Worm (Caenorhabditis elegans) whole organism, midembryonic: ENCODE data around the gene nhr-108.

Experiments
- cog-1 ChIP-seq: sonication (generic microtip); optimal IDR thresholded peaks from 2 replicates; lab custom pipeline; 2016; ENCODE audit warnings: missing genetic modification characterization, missing compliant biosample characterization
- flt-1 ChIP-seq: fragments of 200-800 bp; sonication (Bioruptor generic); IDR thresholded peaks from 2 replicates; pipeline ENCODE4 v1.3.6; 2022; ENCODE audit warnings: missing genetic modification characterization, missing compliant biosample characterization
- med-1 ChIP-seq: sonication (generic microtip); optimal IDR thresholded peaks from 2 replicates; lab custom pipeline; 2017; ENCODE audit warnings: missing genetic modification characterization, mild to moderate bottlenecking, missing compliant biosample characterization, antibody characterized with exemption, missing genetic modification reagents; ENCODE audit not compliant: insufficient read depth
- ref-1 ChIP-seq: fragments of 200-800 bp; sonication (Bioruptor generic); conservative IDR thresholded peaks from 2 replicates; pipeline ENCODE4 v1.3.6; 2022; ENCODE audit warnings: missing genetic modification reagents, missing genetic modification characterization, missing compliant biosample characterization
- tab-1 ChIP-seq: fragments of 200-800 bp; sonication (Bioruptor generic); IDR thresholded peaks from 2 replicates; pipeline ENCODE4 v1.3.6; 2022; ENCODE audit warnings: missing genetic modification characterization, missing compliant biosample characterization
- ztf-23 ChIP-seq: fragments of 200-800 bp; sonication (Bioruptor generic); IDR thresholded peaks from 2 replicates; pipeline ENCODE4 v1.3.6; 2022; ENCODE audit warnings: missing genetic modification reagents, missing genetic modification characterization, missing compliant biosample characterization

DNA sequence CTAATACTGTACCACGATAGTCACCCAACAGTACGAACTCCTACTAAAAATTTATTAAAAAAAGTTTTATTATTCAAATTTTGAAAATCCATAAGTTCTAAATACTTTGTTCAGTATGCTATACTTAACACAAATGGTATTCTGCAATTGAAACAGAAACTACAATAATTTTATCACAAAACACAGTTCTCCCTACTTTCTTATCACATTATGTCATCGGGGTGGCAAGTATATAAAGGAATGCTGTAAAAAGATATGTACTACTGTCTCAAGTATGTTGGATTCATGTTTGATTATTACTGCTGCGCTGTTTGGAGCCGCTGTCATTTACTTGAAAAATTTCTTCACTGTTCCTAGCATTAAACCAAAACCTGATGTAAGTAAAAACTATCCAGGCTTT is 3.2 kb downstream of the nhr-108 start, which contains the start of gene cdr-1:
- TF ChIP-seq ztf-23 (GFP tag; lab: Robert Waterston, UW) (no peak), ref-1 (no peak), cog-1 (no peak), med-1 (GFP tag; lab: Kevin White, UChicago) (no peak), tab-1 (GFP tag; lab: Robert Waterston, UW) (no peak), flt-1 (GFP tag; lab: Robert Waterston, UW) (no peak)
